Worm (Caenorhabditis elegans) whole organism, late embryonic: ENCODE data around the gene C47E8.4.

ENCODE experiments used
- hlh-8 ChIP-seq: sonication (generic microtip); optimal IDR thresholded peaks from 2 replicates; lab custom pipeline; 2016; ENCODE audit warnings: missing genotype, missing genetic modification characterization, missing compliant biosample characterization
- pha-2 ChIP-seq: sonication (generic microtip); optimal IDR thresholded peaks from 2 replicates; lab custom pipeline; 2017; ENCODE audit warnings: mild to moderate bottlenecking, missing genetic modification characterization, missing compliant biosample characterization
- pqm-1 ChIP-seq: sonication (generic microtip); optimal IDR thresholded peaks from 2 replicates; lab custom pipeline; 2016; ENCODE audit warnings: missing genetic modification characterization, missing compliant biosample characterization
- pros-1 ChIP-seq: fragments of 150-350 bp; optimal IDR thresholded peaks from 2 replicates; lab custom pipeline; 2014; ENCODE audit warnings: missing biosample characterization, missing genetic modification reagents, missing genetic modification characterization

ce11 chrV:14707958-14708357 is 22.7 kb upstream of the C47E8.4 start, which contains the start of gene R08A2.9:
- TF ChIP-seq pqm-1 (tag; lab: Kevin White, UChicago) (no peak), pha-2 (no peak), hlh-8 (tag; lab: Kevin White, UChicago) (no peak), pros-1 (tag; lab: Kevin White, UChicago) (no peak)
